Worm (Caenorhabditis elegans): ENCODE data around the gene ruvb-2.

- TF ChIP-seq hlh-26 (GFP tag; conservative IDR thresholded peaks at IDR 0.05) (no peak), Y53F4B.3 (GFP tag; IDR thresholded peaks at IDR 0.05) (no peak), tbx-9 (tag; optimal IDR thresholded peaks at IDR 0.05; ENCODE audit: borderline replicate concordance) (no peak), K12H6.12 (tag; optimal IDR thresholded peaks at IDR 0.05) (no peak), nhr-120 (GFP tag; IDR thresholded peaks at IDR 0.05) (no peak), zfh-2 (GFP tag; conservative IDR thresholded peaks at IDR 0.05) (no peak), nfya-1 (tag; optimal IDR thresholded peaks at IDR 0.05; ENCODE audit: borderline replicate concordance, insufficient read depth) (no peak), B0035.1 (tag; optimal IDR thresholded peaks at IDR 0.05) (no peak), atf-7 (tag; optimal IDR thresholded peaks at IDR 0.05) (no peak), F37B4.10 (GFP tag; IDR thresholded peaks at IDR 0.05) (no peak), madf-10 (tag; optimal IDR thresholded peaks at IDR 0.05) (no peak), mcd-1 (GFP tag; IDR thresholded peaks at IDR 0.05) (no peak), snpc-4 (GFP tag; optimal IDR thresholded peaks at IDR 0.05) (no peak), snpc-4 (tag; optimal IDR thresholded peaks at IDR 0.05) (peak in 1 of 4 experiments; percentile 50), F33H1.4 (GFP tag; IDR thresholded peaks at IDR 0.05) (no peak; the same call in 1 of the 2 replicates)
Observed at ce11 chrIV:6912851-6913588, 6.2 kb downstream of the ruvb-2 start, which contains the start of gene T22D1.3.
